Fruit fly (Drosophila melanogaster) whole organism, larva: ENCODE data around the gene lds.

ENCODE experiments used
- noc ChIP-seq: fragments of 200-800 bp; sonication (Bioruptor generic); optimal IDR thresholded peaks from 3 replicates; lab custom pipeline; 2019; ENCODE audit warnings: missing biosample characterization, mild to moderate bottlenecking, missing genetic modification characterization, moderate library complexity

The lds gene

dm6 chr3R:7920196-7920595 is at the start of gene lds, which contains the start of gene CG10445:
TSS of gene lds (plus strand) at chr3R:7920431.
TSS of gene CG10445 (minus strand) at chr3R:7920299.
- TF ChIP-seq noc: no peak

DNA sequence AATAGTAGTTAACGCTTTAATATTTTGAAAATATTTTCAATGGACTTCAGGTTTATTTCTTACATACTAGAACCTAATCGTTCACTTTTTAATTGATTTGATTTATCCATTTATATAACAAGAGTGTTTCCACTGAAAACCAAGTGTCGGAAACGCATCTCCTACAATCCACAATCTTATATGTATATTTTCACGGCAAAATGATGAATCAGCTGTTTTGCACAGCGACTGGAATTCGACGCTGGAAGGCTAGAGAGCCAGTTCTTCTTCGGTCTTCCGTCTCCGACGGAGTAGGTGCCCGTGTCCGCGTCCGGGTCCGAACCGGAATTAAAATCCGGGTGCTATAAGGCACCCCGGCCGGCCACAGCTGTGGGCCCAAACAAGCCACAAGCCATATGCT is 35.8 kb upstream of the lds start:
- TF ChIP-seq noc: no peak

DNA sequence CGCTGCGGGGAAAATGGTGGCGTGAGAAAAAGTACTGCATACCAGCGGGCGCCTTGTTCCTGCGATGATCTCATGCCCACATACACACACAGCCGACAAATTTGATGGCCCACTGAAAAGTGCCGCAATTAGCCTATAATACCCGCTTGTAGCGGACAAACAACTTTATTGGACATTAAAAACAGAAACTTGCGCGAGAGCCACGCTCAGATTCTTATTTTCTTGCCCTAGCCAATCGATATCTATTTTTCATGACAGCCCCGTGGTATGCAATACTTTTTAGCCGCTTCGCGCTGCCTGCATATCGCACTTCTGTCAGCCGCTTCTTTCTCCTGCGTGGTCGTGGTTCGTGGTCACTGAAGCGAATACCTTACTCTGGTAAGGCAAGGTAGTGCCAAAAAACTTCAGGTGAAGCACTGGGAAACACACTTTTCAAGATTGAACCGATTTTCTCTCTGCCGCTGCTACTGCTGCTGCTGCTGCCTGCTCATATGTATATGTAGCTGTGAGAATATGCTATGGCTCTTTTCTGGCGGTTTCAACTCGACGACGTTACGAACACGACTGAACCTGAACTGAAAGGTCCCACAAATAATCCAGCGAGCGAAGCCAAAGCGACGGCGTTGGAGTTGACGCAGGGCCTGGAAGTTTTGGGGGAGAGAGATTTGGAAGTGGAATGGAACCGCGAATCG is 33.9 kb upstream of the lds start, which contains the start of gene CG17816:
Gene CG17816 (minus strand): TSS at position 567 of the 692 bp plus-strand sequence.
- no peak for TF ChIP-seq noc

DNA sequence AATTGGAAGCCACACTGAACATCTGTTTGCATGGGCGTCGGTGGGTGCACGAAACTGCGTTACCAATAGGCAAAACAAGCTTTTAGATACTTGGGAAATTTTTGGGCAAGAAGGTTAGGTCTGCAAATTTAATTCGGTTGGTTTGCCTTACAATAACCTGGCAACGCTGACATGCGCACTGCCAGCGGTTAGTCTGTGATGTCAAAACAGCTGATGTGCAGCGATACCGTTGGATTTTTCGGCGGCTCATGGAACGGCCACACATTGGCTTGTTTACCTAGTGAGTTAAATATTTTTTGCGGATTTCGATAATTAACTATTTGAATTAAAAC is 33.4 kb upstream of the lds start, which contains the start of gene ArgRS-m:
Gene ArgRS-m (plus strand): TSS at position 187 of the 332 bp plus-strand sequence.
- TF ChIP-seq noc: peak; percentile 48

DNA sequence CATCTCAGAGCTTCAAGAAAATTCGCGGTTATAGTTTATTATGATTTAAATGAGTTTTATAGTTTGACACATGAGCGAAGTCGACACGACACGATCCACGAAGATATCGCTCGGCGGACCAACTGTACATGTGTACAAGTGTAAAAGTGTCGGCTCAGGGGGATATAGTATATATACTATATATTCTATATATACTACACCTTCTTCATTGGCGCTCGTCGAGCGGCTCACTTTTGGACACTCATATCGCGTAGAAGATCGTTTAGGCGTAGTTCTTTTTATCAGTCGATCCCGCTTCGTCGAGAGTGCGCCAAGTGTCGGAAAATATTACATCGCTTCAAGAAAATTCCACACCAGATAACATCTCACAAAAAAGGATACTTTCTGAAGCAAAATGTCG is 29.2 kb upstream of the lds start, which contains the start of gene wtrw:
Gene wtrw (plus strand): TSS at position 301 of the 400 bp plus-strand sequence.
- TF ChIP-seq noc: no peak

DNA sequence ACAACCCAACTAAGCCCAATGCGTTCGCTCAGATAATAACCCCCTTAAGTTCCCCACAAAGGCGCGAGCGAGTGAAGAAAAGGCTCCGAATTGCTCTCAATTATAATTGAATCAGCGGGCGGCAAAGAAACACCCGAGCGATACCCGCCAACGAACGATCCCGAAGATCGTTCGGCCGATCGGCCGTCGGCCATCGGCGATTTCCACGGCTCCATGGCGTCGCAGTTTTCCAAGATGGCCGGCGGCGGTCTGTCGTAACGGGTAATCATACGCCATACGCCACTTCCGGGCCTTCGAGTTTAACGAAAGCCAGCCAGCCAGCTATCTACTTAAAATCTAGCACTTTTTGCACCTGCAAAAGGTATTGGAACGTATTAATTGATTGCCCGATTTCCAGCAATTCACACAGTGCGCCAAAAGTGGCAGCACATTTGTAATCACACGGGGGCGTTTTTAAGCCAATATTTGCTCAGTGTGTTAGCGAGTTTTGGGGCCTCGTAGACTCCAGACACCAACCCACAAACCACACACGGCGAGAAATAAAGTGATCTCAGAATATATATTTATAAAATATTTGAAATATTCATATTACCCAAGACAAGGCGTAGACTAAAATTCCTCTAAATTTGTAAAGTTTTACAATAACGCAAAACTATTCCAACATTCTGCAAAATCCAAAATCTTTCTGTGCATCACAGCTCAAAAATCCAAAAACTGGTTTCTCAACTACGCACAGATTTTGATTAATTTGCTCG is 27.8 kb upstream of the lds start:
- peak; percentile 67 for TF ChIP-seq noc

DNA sequence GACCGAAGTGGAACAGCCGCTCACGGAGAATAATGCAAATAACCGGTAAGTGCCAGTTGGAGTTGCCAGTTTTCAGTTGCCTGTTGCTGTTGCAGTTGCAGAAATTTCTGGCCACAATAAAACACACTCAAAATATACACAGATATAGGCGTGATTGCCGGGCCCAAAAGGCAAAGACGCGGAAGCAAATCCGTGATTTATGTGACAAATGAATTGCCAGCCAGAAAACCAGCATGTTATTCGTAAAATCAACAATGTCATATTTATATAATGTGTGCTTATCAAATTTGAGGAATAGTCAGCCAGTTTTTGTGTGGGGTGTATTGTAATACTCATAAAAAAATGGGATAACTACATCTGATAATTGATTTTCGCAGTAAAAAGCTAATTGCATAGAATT is 25.6 kb upstream of the lds start:
- TF ChIP-seq noc: no peak

- TF ChIP-seq noc: no peak
These were observed 24.8 kb upstream of the lds start for dm6 chr3R:7895457-7895856.

DNA sequence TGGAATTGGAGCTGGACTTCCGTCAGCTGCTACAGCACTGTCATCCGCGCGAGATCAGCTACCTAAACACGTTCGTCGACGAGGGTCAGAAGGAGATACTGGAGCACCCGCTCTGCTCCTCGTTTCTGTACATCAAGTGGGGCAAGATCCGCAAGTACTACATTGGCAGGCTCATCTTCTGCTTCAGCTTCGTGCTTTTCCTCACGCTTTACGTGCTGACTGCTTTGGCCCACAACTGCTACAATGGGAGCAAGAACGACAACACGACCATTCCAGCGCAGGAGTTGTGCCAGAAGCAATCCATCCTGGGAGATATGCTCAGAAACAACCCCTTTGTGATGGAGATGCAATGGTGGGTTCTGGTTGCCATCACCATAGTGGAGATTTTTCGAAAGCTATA is 21.0 kb upstream of the lds start:
- no peak for TF ChIP-seq noc

DNA sequence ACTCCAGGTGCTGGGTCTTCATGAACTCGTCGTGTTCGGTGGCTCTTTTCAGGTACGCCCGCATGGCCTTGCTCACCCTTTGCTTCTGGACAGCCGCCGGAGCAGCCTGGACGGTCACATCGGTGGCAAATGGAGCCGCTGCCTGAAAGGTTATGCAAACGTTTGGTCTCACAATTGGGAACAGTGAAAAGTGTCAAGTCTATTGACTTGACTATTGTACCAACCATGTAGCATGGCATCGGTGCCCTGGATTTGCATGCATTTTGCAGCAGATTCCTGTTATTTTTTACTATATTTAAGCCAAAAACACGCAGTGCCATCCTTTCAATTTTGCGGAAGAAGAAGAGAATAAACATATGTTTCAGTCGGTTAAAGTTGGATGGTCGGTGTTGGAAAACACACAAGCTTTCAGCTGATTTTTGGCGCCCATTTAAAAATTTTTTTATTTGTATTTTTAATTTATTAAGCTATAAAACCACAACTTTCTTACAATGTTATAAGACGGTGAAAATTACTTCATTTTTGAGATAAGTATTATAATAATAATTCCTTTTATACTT is 17.8 kb upstream of the lds start, which contains the start of gene mRpS9:
Gene mRpS9 (minus strand): TSS at position 355 of the 560 bp plus-strand sequence.
- no peak for TF ChIP-seq noc

dm6 chr3R:7907311-7907710 is 12.9 kb upstream of the lds start, which contains the start of the genes Taf7 and EMC1:
TSS of gene Taf7 (plus strand) at chr3R:7907333.
TSS of gene EMC1 (minus strand) at chr3R:7907363.
- TF ChIP-seq noc: no peak

dm6 chr3R:7911482-7911881 is 8.7 kb upstream of the lds start, which contains the start of gene Prat:
TSS of gene Prat (minus strand) at chr3R:7911779.
- TF ChIP-seq noc: no peak

- peak; percentile 47 for TF ChIP-seq noc
These were observed 7.1 kb upstream of the lds start, which contains the start of gene Rfk for dm6 chr3R:7913139-7913538. TSS of gene Rfk (minus strand) at chr3R:7913290.

dm6 chr3R:7913551-7913950 is 6.7 kb upstream of the lds start, which contains the start of gene kipf:
TSS of gene kipf (plus strand) at chr3R:7913851.
- TF ChIP-seq noc: no peak

- TF ChIP-seq noc: no peak
These were observed 6.1 kb downstream of the lds start for dm6 chr3R:7926354-7926753.

- TF ChIP-seq noc: no peak
These were observed 16.6 kb downstream of the lds start for dm6 chr3R:7936786-7937363.
